Fruit fly (Drosophila melanogaster) whole organism, embryonic: ENCODE measurements around the gene CG2540.

Experiments
- Abd-B ChIP-seq: fragments of 200-800 bp; sonication (Bioruptor generic); optimal IDR thresholded peaks from 2 replicates; lab custom pipeline; 2018; ENCODE audit warnings: missing biosample characterization, mild to moderate bottlenecking, missing genetic modification characterization, moderate library complexity
- Awh ChIP-seq: fragments of 200-800 bp; sonication (Bioruptor generic); IDR thresholded peaks from 2 replicates; pipeline ENCODE4, ENCODE4 v1.3.6; 2022; ENCODE audit warnings: missing biosample characterization, missing genetic modification characterization
- B-H2 ChIP-seq: fragments of 200-800 bp; sonication (Bioruptor generic); optimal IDR thresholded peaks from 2 replicates; lab custom pipeline; 2018; ENCODE audit warnings: missing biosample characterization, mild to moderate bottlenecking, missing genetic modification characterization
- Bgb ChIP-seq: fragments of 200-800 bp; sonication (Bioruptor generic); IDR thresholded peaks from 2 replicates; pipeline ENCODE4 v1.3.6; 2022; ENCODE audit warnings: missing biosample characterization, missing genetic modification characterization; ENCODE audit not compliant: partially characterized antibody
- CG10267 ChIP-seq: fragments of 200-800 bp; sonication (Bioruptor generic); optimal IDR thresholded peaks from 2 replicates; lab custom pipeline; 2018; ENCODE audit warnings: missing biosample characterization, mild to moderate bottlenecking, missing genetic modification characterization, moderate library complexity
- CG10462 ChIP-seq: fragments of 200-800 bp; sonication (Bioruptor generic); optimal IDR thresholded peaks from 2 replicates; lab custom pipeline; 2016; ENCODE audit warnings: missing biosample characterization, missing genetic modification characterization
- CG12104 ChIP-seq: fragments of 200-800 bp; sonication (Bioruptor generic); optimal IDR thresholded peaks from 3 replicates; lab custom pipeline; 2016; ENCODE audit warnings: missing biosample characterization, missing genetic modification characterization
- CG12299 ChIP-seq: fragments of 200-800 bp; sonication (Bioruptor generic); optimal IDR thresholded peaks from 2 replicates; lab custom pipeline; 2018; ENCODE audit warnings: missing biosample characterization, mild to moderate bottlenecking, missing genetic modification characterization
- CG12659 ChIP-seq: fragments of 200-800 bp; sonication (Bioruptor generic); optimal IDR thresholded peaks from 3 replicates; lab custom pipeline; 2017; ENCODE audit warnings: mild to moderate bottlenecking, missing biosample characterization, missing genetic modification reagents, missing genetic modification characterization
- CG13424 ChIP-seq: fragments of 200-800 bp; sonication (Bioruptor generic); optimal IDR thresholded peaks from 2 replicates; lab custom pipeline; 2019; ENCODE audit warnings: missing biosample characterization, mild to moderate bottlenecking, missing genetic modification characterization, moderate library complexity
- CG14014 ChIP-seq: fragments of 200-800 bp; sonication (Bioruptor generic); IDR thresholded peaks from 2 replicates; pipeline ENCODE4 v1.3.6; 2022; ENCODE audit warnings: missing biosample characterization, missing genetic modification characterization
- CG1603 ChIP-seq: fragments of 200-800 bp; sonication (Bioruptor generic); optimal IDR thresholded peaks from 2 replicates; lab custom pipeline; 2019; ENCODE audit warnings: missing biosample characterization, mild to moderate bottlenecking, missing genetic modification characterization, moderate library complexity
- CG17912 ChIP-seq: fragments of 200-800 bp; sonication (Bioruptor generic); optimal IDR thresholded peaks from 2 replicates; lab custom pipeline; 2018; ENCODE audit warnings: missing biosample characterization, mild to moderate bottlenecking, missing genetic modification characterization
- CG2199 ChIP-seq: fragments of 200-800 bp; sonication (Bioruptor generic); IDR thresholded peaks from 3 replicates; pipeline ENCODE4 v1.3.6; 2022; ENCODE audit warnings: missing biosample characterization, missing genetic modification characterization
- CG31365 ChIP-seq: fragments of 200-800 bp; sonication (Bioruptor generic); optimal IDR thresholded peaks from 2 replicates; lab custom pipeline; 2018; ENCODE audit warnings: missing biosample characterization, mild to moderate bottlenecking, missing genetic modification characterization
- CG4820 ChIP-seq: fragments of 200-800 bp; sonication (Bioruptor generic); optimal IDR thresholded peaks from 3 replicates; lab custom pipeline; 2016; ENCODE audit warnings: missing biosample characterization, missing genetic modification characterization
- CG6254 ChIP-seq: fragments of 200-800 bp; sonication (Bioruptor generic); optimal IDR thresholded peaks from 3 replicates; lab custom pipeline; 2017; ENCODE audit warnings: mild to moderate bottlenecking, missing biosample characterization, missing genetic modification reagents, missing genetic modification characterization
- CG8388 ChIP-seq: fragments of 200-800 bp; sonication (Bioruptor generic); optimal IDR thresholded peaks from 2 replicates; lab custom pipeline; 2019; ENCODE audit warnings: missing biosample characterization, mild to moderate bottlenecking, missing genetic modification characterization, moderate library complexity
- CG9609 ChIP-seq: fragments of 200-800 bp; sonication (Bioruptor generic); optimal IDR thresholded peaks from 3 replicates; lab custom pipeline; 2016; ENCODE audit warnings: missing biosample characterization, missing genetic modification characterization
- CG9797 ChIP-seq: fragments of 200-800 bp; sonication (Bioruptor generic); optimal IDR thresholded peaks from 3 replicates; lab custom pipeline; 2018; ENCODE audit warnings: missing biosample characterization, mild to moderate bottlenecking, missing genetic modification characterization
- Ets97D ChIP-seq: fragments of 200-800 bp; sonication (Bioruptor generic); optimal IDR thresholded peaks from 3 replicates; lab custom pipeline; 2016; ENCODE audit warnings: missing biosample characterization, missing genetic modification characterization
- Hey ChIP-seq: fragments of 200-800 bp; sonication (Bioruptor generic); optimal IDR thresholded peaks from 3 replicates; lab custom pipeline; 2018; ENCODE audit warnings: missing biosample characterization, mild to moderate bottlenecking, missing genetic modification characterization
- Kr ChIP-seq: fragments of 200-800 bp; sonication (Bioruptor generic); optimal IDR thresholded peaks from 2 replicates; lab custom pipeline; 2017; ENCODE audit warnings: missing biosample characterization, mild to moderate bottlenecking, missing genetic modification characterization
- NK7.1 ChIP-seq: fragments of 200-800 bp; sonication (Bioruptor generic); optimal IDR thresholded peaks from 3 replicates; lab custom pipeline; 2016; ENCODE audit warnings: missing biosample characterization, missing genetic modification characterization
- Nf-YC ChIP-seq: fragments of 200-800 bp; optimal IDR thresholded peaks from 3 replicates; lab custom pipeline; 2019; ENCODE audit warnings: missing biosample characterization, mild to moderate bottlenecking, missing genetic modification characterization, moderate library complexity
- Pdp1 ChIP-seq, 2 experiments: fragments of 200-800 bp; sonication (Bioruptor generic); optimal IDR thresholded peaks; 3 replicates each; lab custom pipeline; 2016; ENCODE audit warnings: missing biosample characterization in 2 of 2, missing genetic modification characterization in 2 of 2, mild to moderate bottlenecking in 1 of 2, moderate library complexity in 1 of 2
- Sox100B ChIP-seq: fragments of 200-800 bp; sonication (Bioruptor generic); optimal IDR thresholded peaks from 3 replicates; lab custom pipeline; 2018; ENCODE audit warnings: missing biosample characterization, mild to moderate bottlenecking, missing genetic modification characterization
- Sox102F ChIP-seq: fragments of 200-800 bp; sonication (Bioruptor generic); optimal IDR thresholded peaks from 2 replicates; lab custom pipeline; 2018; ENCODE audit warnings: missing biosample characterization, mild to moderate bottlenecking, missing genetic modification characterization, moderate library complexity
- Spps ChIP-seq: fragments of 200-800 bp; sonication (Bioruptor generic); optimal IDR thresholded peaks from 2 replicates; lab custom pipeline; 2018; ENCODE audit warnings: missing biosample characterization, mild to moderate bottlenecking, missing genetic modification characterization
- Trl ChIP-seq, 3 experiments: fragments of >200 bp in 2 of 3; fragments of 200-800 bp in 1 of 3; sonication (Bioruptor generic) in 1 of 3; optimal IDR thresholded peaks; 2 replicates in 1 of 3; 3 replicates in 2 of 3; lab custom pipeline; 2016 to 2017; ENCODE audit warnings: missing biosample characterization in 1 of 3, missing genetic modification characterization in 1 of 3
- YL-1 ChIP-seq: fragments of 200-800 bp; sonication (Bioruptor generic); optimal IDR thresholded peaks from 3 replicates; lab custom pipeline; 2017; ENCODE audit warnings: missing biosample characterization, mild to moderate bottlenecking, missing genetic modification characterization
- az2 ChIP-seq: fragments of 200-800 bp; sonication (Bioruptor generic); optimal IDR thresholded peaks from 3 replicates; lab custom pipeline; 2016; ENCODE audit warnings: missing biosample characterization, missing genetic modification characterization
- bigmax ChIP-seq: fragments of 200-800 bp; sonication (Bioruptor generic); optimal IDR thresholded peaks from 2 replicates; lab custom pipeline; 2018; ENCODE audit warnings: missing biosample characterization, mild to moderate bottlenecking, missing genetic modification characterization
- btn ChIP-seq: fragments of 200-800 bp; sonication (Bioruptor generic); optimal IDR thresholded peaks from 2 replicates; lab custom pipeline; 2016; ENCODE audit warnings: missing biosample characterization, missing genetic modification characterization
- kni ChIP-seq: fragments of 200-800 bp; sonication (Bioruptor generic); optimal IDR thresholded peaks from 3 replicates; lab custom pipeline; 2017; ENCODE audit warnings: mild to moderate bottlenecking, missing biosample characterization, missing genetic modification reagents, missing genetic modification characterization
- mirr ChIP-seq: fragments of 200-800 bp; sonication (Bioruptor generic); optimal IDR thresholded peaks from 3 replicates; lab custom pipeline; 2018; ENCODE audit warnings: missing biosample characterization, mild to moderate bottlenecking, missing genetic modification characterization
- odd ChIP-seq: fragments of 200-800 bp; sonication (Bioruptor generic); optimal IDR thresholded peaks from 2 replicates; lab custom pipeline; 2017; ENCODE audit warnings: missing biosample characterization, mild to moderate bottlenecking, missing genetic modification characterization
- otp ChIP-seq: fragments of 200-800 bp; sonication (Bioruptor generic); IDR thresholded peaks from 3 replicates; pipeline ENCODE4, ENCODE4 v1.3.6; 2022; ENCODE audit warnings: missing biosample characterization, missing genetic modification characterization
- p53 ChIP-seq: fragments of 200-800 bp; sonication (Bioruptor generic); optimal IDR thresholded peaks from 2 replicates; lab custom pipeline; 2016; ENCODE audit warnings: missing biosample characterization, missing genetic modification characterization
- pan ChIP-seq, 4 experiments: fragments of >200 bp in 3 of 4; fragments of 200-800 bp in 1 of 4; sonication (Bioruptor generic) in 1 of 4; optimal IDR thresholded peaks in 3 of 4; IDR thresholded peaks in 1 of 4; 2 replicates each; pipeline versions ENCODE4 v1.3.6 to Lab custom; 2017 to 2022; ENCODE audit warnings: missing biosample characterization in 2 of 4, missing genetic modification characterization in 2 of 4, mixed read lengths in 1 of 4
- prd ChIP-seq, 3 experiments: fragments of >200 bp in 2 of 3; fragments of 200-800 bp in 1 of 3; sonication (Bioruptor generic) in 1 of 3; optimal IDR thresholded peaks in 2 of 3; IDR thresholded peaks in 1 of 3; 2 replicates in 2 of 3; 3 replicates in 1 of 3; pipeline versions ENCODE4 v1.3.6 to Lab custom; 2017 to 2022; ENCODE audit warnings: missing biosample characterization in 1 of 3, missing genetic modification characterization in 1 of 3
- sens ChIP-seq: fragments of 200-800 bp; sonication (Bioruptor generic); peaks from one replicate; lab custom pipeline; 2016; ENCODE audit warnings: missing biosample characterization, missing genetic modification characterization
- seq ChIP-seq: fragments of 200-800 bp; sonication (Bioruptor generic); IDR thresholded peaks from 2 replicates; pipeline ENCODE4 v1.3.6; 2022; ENCODE audit warnings: missing biosample characterization, missing genetic modification characterization
- slp2 ChIP-seq: fragments of 200-800 bp; sonication (Bioruptor generic); optimal IDR thresholded peaks from 2 replicates; lab custom pipeline; 2016; ENCODE audit warnings: missing biosample characterization, missing genetic modification characterization
- sna ChIP-seq: fragments of 200-800 bp; sonication (Bioruptor generic); IDR thresholded peaks from 2 replicates; pipeline ENCODE4 v1.3.6; 2022; ENCODE audit warnings: missing biosample characterization, missing genetic modification characterization; ENCODE audit not compliant: partially characterized antibody
- tin ChIP-seq: fragments of 200-800 bp; sonication (Bioruptor generic); optimal IDR thresholded peaks from 3 replicates; lab custom pipeline; 2016; ENCODE audit warnings: missing biosample characterization, missing genetic modification characterization
- tna ChIP-seq: fragments of 200-800 bp; sonication (Bioruptor generic); IDR thresholded peaks from 2 replicates; pipeline ENCODE4 v1.3.6; 2022; ENCODE audit warnings: missing biosample characterization, missing genetic modification characterization; ENCODE audit not compliant: partially characterized antibody
- vvl ChIP-seq: fragments of 200-800 bp; sonication (Bioruptor generic); IDR thresholded peaks from 2 replicates; pipeline ENCODE4 v1.3.6; 2022; ENCODE audit warnings: missing biosample characterization, missing genetic modification characterization

The CG2540 gene

dm6 chrX:12658999-12659560, 29.4 kb downstream of the CG2540 start, which contains the start of gene Tis11 (continued):
- TF ChIP-seq Trl (optimal IDR thresholded peaks at IDR 0.05; lab: Kevin White, UChicago) = peak in 1 of 2 experiments; percentile 4
- no peak for TF ChIP-seq Trl (GFP tag; optimal IDR thresholded peaks at IDR 0.05; lab: Kevin White, UChicago)
- no peak for TF ChIP-seq Abd-B
- TF ChIP-seq pan (optimal IDR thresholded peaks at IDR 0.05; lab: Kevin White, UChicago) = no peak
- TF ChIP-seq pan (GFP tag; optimal IDR thresholded peaks at IDR 0.05 in 1 of 2, IDR thresholded peaks at IDR 0.05 in 1 of 2) = peak in 1 of 2 experiments; percentile 30
- no peak for TF ChIP-seq CG13424 (tag; lab: Kevin White, UChicago)
- TF ChIP-seq CG10267 (tag; lab: Kevin White, UChicago) = peak; percentile 60
- no peak for TF ChIP-seq CG10462 (GFP tag; lab: Kevin White, UChicago)
- no peak for TF ChIP-seq btn
- TF ChIP-seq bigmax (GFP tag; lab: Kevin White, UChicago) = no peak
- peak; percentile 8 for TF ChIP-seq p53 (GFP tag; lab: Kevin White, UChicago)
- no peak for TF ChIP-seq CG8388 (GFP tag; lab: Kevin White, UChicago)
- peak; percentile 15; the same call in 1 of the 2 replicates for TF ChIP-seq CG14014
- no peak for TF ChIP-seq Sox102F (GFP tag; lab: Kevin White, UChicago)
- peak; percentile 1 for TF ChIP-seq mirr
- peak; percentile 75 for TF ChIP-seq Ets97D (GFP tag; lab: Kevin White, UChicago)
- no peak for TF ChIP-seq CG6254 (GFP tag; lab: Kevin White, UChicago)
- TF ChIP-seq prd (optimal IDR thresholded peaks at IDR 0.05; lab: Kevin White, UChicago) = no peak
- no peak for TF ChIP-seq prd (GFP tag; IDR thresholded peaks at IDR 0.05; lab: Robert Waterston, UW)
- TF ChIP-seq odd (GFP tag; lab: Kevin White, UChicago) = no peak
- peak in 1 of 2 experiments; percentile 37 for TF ChIP-seq Pdp1 (GFP tag; optimal IDR thresholded peaks at IDR 0.05; lab: Kevin White, UChicago)
- no peak for TF ChIP-seq slp2 (GFP tag; lab: Kevin White, UChicago)
- TF ChIP-seq CG2199 (GFP tag; lab: Robert Waterston, UW) = 0 out of 3 replicates have a peak, but pooled peaks have one; percentile 21
- no peak for TF ChIP-seq B-H2 (GFP tag; lab: Kevin White, UChicago)
- TF ChIP-seq CG12104 = no peak
- peak; percentile 55 for TF ChIP-seq CG1603 (tag; lab: Kevin White, UChicago)
- peak; percentile 26; the same call in 1 of the 2 replicates for TF ChIP-seq sna (GFP tag; lab: Robert Waterston, UW)
- TF ChIP-seq Sox100B = no peak
- TF ChIP-seq CG4820 = no peak
- TF ChIP-seq tna = no peak
- TF ChIP-seq CG31365 (tag; lab: Kevin White, UChicago) = no peak
- no peak for TF ChIP-seq seq (GFP tag; lab: Robert Waterston, UW)
- peak; percentile 29 for TF ChIP-seq CG12299 (tag; lab: Kevin White, UChicago)
- TF ChIP-seq NK7.1 (GFP tag; lab: Kevin White, UChicago) = no peak
- no peak for TF ChIP-seq CG17912 (GFP tag; lab: Kevin White, UChicago)
- TF ChIP-seq kni (GFP tag; lab: Kevin White, UChicago) = no peak
- TF ChIP-seq Nf-YC (tag; lab: Kevin White, UChicago) = peak; percentile 3
- no peak for TF ChIP-seq YL-1 (GFP tag; lab: Kevin White, UChicago)
- TF ChIP-seq vvl (GFP tag; lab: Robert Waterston, UW) = peak; percentile 41; the same call in 1 of the 2 replicates
- no peak for TF ChIP-seq CG9609 (GFP tag; lab: Kevin White, UChicago)
- TF ChIP-seq Kr (GFP tag; lab: Kevin White, UChicago) = no peak
- TF ChIP-seq otp (GFP tag; lab: Robert Waterston, UW) = 0 out of 3 replicates have a peak, but pooled peaks have one; percentile 24
- peak; percentile 66 for TF ChIP-seq CG12659 (GFP tag; lab: Kevin White, UChicago)
- TF ChIP-seq tin = no peak
- peak; percentile 80 for TF ChIP-seq sens (GFP tag; lab: Kevin White, UChicago)
- no peak for TF ChIP-seq Awh (GFP tag; lab: Robert Waterston, UW)
- no peak for TF ChIP-seq Spps
- no peak for TF ChIP-seq Hey
- TF ChIP-seq Bgb (GFP tag; lab: Robert Waterston, UW) = peak; percentile 48; the same call in 1 of the 2 replicates
- peak; percentile 96 for TF ChIP-seq CG9797 (GFP tag; lab: Kevin White, UChicago)
- TF ChIP-seq az2 (GFP tag; lab: Kevin White, UChicago) = no peak
